Fruit fly (Drosophila melanogaster) whole organism, embryonic: Measurements from ENCODE around the gene AstA.

ENCODE experiments used
- Atf3 ChIP-seq: fragments of 200-800 bp; sonication (Bioruptor generic); optimal IDR thresholded peaks from 3 replicates; lab custom pipeline; 2016; ENCODE audit warnings: missing biosample characterization, missing genetic modification characterization
- Awh ChIP-seq: fragments of 200-800 bp; sonication (Bioruptor generic); IDR thresholded peaks from 2 replicates; pipeline ENCODE4, ENCODE4 v1.3.6; 2022; ENCODE audit warnings: missing biosample characterization, missing genetic modification characterization
- B-H2 ChIP-seq: fragments of 200-800 bp; sonication (Bioruptor generic); optimal IDR thresholded peaks from 2 replicates; lab custom pipeline; 2018; ENCODE audit warnings: missing biosample characterization, mild to moderate bottlenecking, missing genetic modification characterization
- CG1024 ChIP-seq: fragments of 200-800 bp; sonication (Bioruptor generic); IDR thresholded peaks from 2 replicates; pipeline ENCODE4 v1.3.6; 2022; ENCODE audit warnings: missing biosample characterization, missing genetic modification characterization
- CG10321 ChIP-seq: fragments of 200-800 bp; sonication (Bioruptor generic); IDR thresholded peaks from 2 replicates; pipeline ENCODE4 v1.3.6; 2022; ENCODE audit warnings: missing biosample characterization, missing genetic modification characterization
- CG12104 ChIP-seq: fragments of 200-800 bp; sonication (Bioruptor generic); optimal IDR thresholded peaks from 3 replicates; lab custom pipeline; 2016; ENCODE audit warnings: missing biosample characterization, missing genetic modification characterization
- CG12744 ChIP-seq: fragments of 200-800 bp; sonication (Bioruptor generic); optimal IDR thresholded peaks from 2 replicates; lab custom pipeline; 2016; ENCODE audit warnings: missing biosample characterization, missing genetic modification characterization
- CG13296 ChIP-seq: fragments of 200-800 bp; sonication (Bioruptor generic); optimal IDR thresholded peaks from 3 replicates; lab custom pipeline; 2018; ENCODE audit warnings: missing biosample characterization, mild to moderate bottlenecking, missing genetic modification characterization
- CG14441 ChIP-seq: fragments of 200-800 bp; sonication (Bioruptor generic); IDR thresholded peaks from 2 replicates; pipeline ENCODE4 v1.3.6; 2022; ENCODE audit warnings: missing biosample characterization, missing genetic modification characterization
- CG1602 ChIP-seq: fragments of 200-800 bp; sonication (Bioruptor generic); optimal IDR thresholded peaks from 3 replicates; lab custom pipeline; 2016; ENCODE audit warnings: missing biosample characterization, missing genetic modification characterization
- CG17802 ChIP-seq: fragments of 200-800 bp; sonication (Bioruptor generic); optimal IDR thresholded peaks from 2 replicates; lab custom pipeline; 2018; ENCODE audit warnings: missing biosample characterization, mild to moderate bottlenecking, missing genetic modification characterization, moderate library complexity
- CG18599 ChIP-seq: fragments of 200-800 bp; sonication (Bioruptor generic); optimal IDR thresholded peaks from 3 replicates; lab custom pipeline; 2017; ENCODE audit warnings: missing biosample characterization, missing genetic modification characterization, mild to moderate bottlenecking, moderate library complexity, missing genetic modification reagents
- CG2120 ChIP-seq: fragments of 200-800 bp; sonication (Bioruptor generic); optimal IDR thresholded peaks from 3 replicates; lab custom pipeline; 2016; ENCODE audit warnings: missing biosample characterization, missing genetic modification characterization
- CG3065 ChIP-seq: fragments of 200-800 bp; sonication (Bioruptor generic); optimal IDR thresholded peaks from 2 replicates; lab custom pipeline; 2016; ENCODE audit warnings: missing biosample characterization, missing genetic modification characterization
- CG31365 ChIP-seq: fragments of 200-800 bp; sonication (Bioruptor generic); optimal IDR thresholded peaks from 2 replicates; lab custom pipeline; 2018; ENCODE audit warnings: missing biosample characterization, mild to moderate bottlenecking, missing genetic modification characterization
- CG4282 ChIP-seq: fragments of 200-800 bp; sonication (Bioruptor generic); optimal IDR thresholded peaks from 2 replicates; lab custom pipeline; 2016; ENCODE audit warnings: missing biosample characterization, missing genetic modification characterization
- CG6654 ChIP-seq: fragments of 200-800 bp; sonication (Bioruptor generic); optimal IDR thresholded peaks from 2 replicates; lab custom pipeline; 2017; ENCODE audit warnings: missing biosample characterization, mild to moderate bottlenecking, missing genetic modification characterization
- CG8290 ChIP-seq, 3 experiments: fragments of 200-800 bp; sonication (Bioruptor generic); optimal IDR thresholded peaks; 2 replicates each; lab custom pipeline; 2016 to 2019; ENCODE audit warnings: missing biosample characterization in 3 of 3, missing genetic modification characterization in 3 of 3, mild to moderate bottlenecking in 2 of 3, moderate library complexity in 1 of 3
- CG9437 ChIP-seq: fragments of 200-800 bp; sonication (Bioruptor generic); optimal IDR thresholded peaks from 2 replicates; lab custom pipeline; 2018; ENCODE audit warnings: missing biosample characterization, mild to moderate bottlenecking, missing genetic modification characterization
- Dll ChIP-seq: fragments of 200-800 bp; sonication (Bioruptor generic); IDR thresholded peaks from 4 replicates; pipeline ENCODE4 v1.3.6; 2022; ENCODE audit warnings: missing biosample characterization, missing genetic modification characterization; ENCODE audit not compliant: partially characterized antibody
- HLH54F ChIP-seq: fragments of 200-800 bp; sonication (Bioruptor generic); optimal IDR thresholded peaks from 3 replicates; lab custom pipeline; 2016; ENCODE audit warnings: missing biosample characterization, missing genetic modification characterization
- HmgD ChIP-seq: fragments of 200-800 bp; sonication (Bioruptor generic); optimal IDR thresholded peaks from 3 replicates; lab custom pipeline; 2016; ENCODE audit warnings: missing biosample characterization, missing genetic modification characterization
- MTF-1 ChIP-seq: fragments of 200-800 bp; sonication (Bioruptor generic); optimal IDR thresholded peaks from 2 replicates; lab custom pipeline; 2018; ENCODE audit warnings: missing biosample characterization, mild to moderate bottlenecking, missing genetic modification characterization, borderline replicate concordance
- NC2β ChIP-seq: fragments of 200-800 bp; sonication (Bioruptor generic); optimal IDR thresholded peaks from 2 replicates; lab custom pipeline; 2016; ENCODE audit warnings: missing biosample characterization, missing genetic modification characterization
- Nf-YB ChIP-seq: fragments of 200-800 bp; sonication (Bioruptor generic); optimal IDR thresholded peaks from 3 replicates; lab custom pipeline; 2019; ENCODE audit warnings: missing biosample characterization, mild to moderate bottlenecking, missing genetic modification characterization, moderate library complexity
- Oli ChIP-seq: fragments of 200-800 bp; sonication (Bioruptor generic); optimal IDR thresholded peaks from 2 replicates; lab custom pipeline; 2018; ENCODE audit warnings: missing biosample characterization, mild to moderate bottlenecking, missing genetic modification characterization, moderate library complexity
- Opbp ChIP-seq: fragments of 200-800 bp; sonication (Bioruptor generic); IDR thresholded peaks from 3 replicates; pipeline ENCODE4 v1.3.6; 2022; ENCODE audit warnings: missing biosample characterization, missing genetic modification characterization; ENCODE audit not compliant: partially characterized antibody
- Rx ChIP-seq: fragments of 200-800 bp; sonication (Bioruptor generic); IDR thresholded peaks from 2 replicates; pipeline ENCODE4 v1.3.6; 2022; ENCODE audit warnings: missing biosample characterization, missing genetic modification characterization
- Sin3A ChIP-seq: fragments of >200 bp; optimal IDR thresholded peaks from 2 replicates; lab custom pipeline; 2018
- Taf1 ChIP-seq: fragments of 200-800 bp; sonication (Bioruptor generic); IDR thresholded peaks from 2 replicates; pipeline ENCODE4 v1.3.6; 2022; ENCODE audit warnings: missing biosample characterization, missing genetic modification characterization
- Usf ChIP-seq: fragments of 200-800 bp; sonication (Bioruptor generic); optimal IDR thresholded peaks from 2 replicates; lab custom pipeline; 2017; ENCODE audit warnings: missing genotype, missing biosample characterization, missing genetic modification characterization
- bsh ChIP-seq, 2 experiments: fragments of 200-800 bp; sonication (Bioruptor generic); optimal IDR thresholded peaks; 2 replicates each; lab custom pipeline; 2017 to 2018; ENCODE audit warnings: mild to moderate bottlenecking in 2 of 2, missing biosample characterization in 2 of 2, missing genetic modification characterization in 2 of 2, moderate library complexity in 1 of 2
- corto ChIP-seq: fragments of 200-800 bp; sonication (Bioruptor generic); optimal IDR thresholded peaks from 2 replicates; lab custom pipeline; 2016; ENCODE audit warnings: missing biosample characterization, mild to moderate bottlenecking, missing genetic modification characterization, moderate library complexity
- ems ChIP-seq: fragments of 200-800 bp; sonication (Bioruptor generic); optimal IDR thresholded peaks from 3 replicates; lab custom pipeline; 2016; ENCODE audit warnings: missing biosample characterization, missing genetic modification characterization
- ewg ChIP-seq: fragments of 200-800 bp; sonication (Bioruptor generic); optimal IDR thresholded peaks from 3 replicates; lab custom pipeline; 2017; ENCODE audit warnings: mild to moderate bottlenecking, missing biosample characterization, missing genetic modification reagents, missing genetic modification characterization
- gt ChIP-seq: fragments of 200-800 bp; sonication (Bioruptor generic); IDR thresholded peaks from 2 replicates; pipeline ENCODE4 v1.3.6; 2022; ENCODE audit warnings: missing biosample characterization, missing genetic modification characterization
- h ChIP-seq: fragments of >200 bp; optimal IDR thresholded peaks from 2 replicates; lab custom pipeline; 2017
- lola ChIP-seq, 3 experiments: fragments of >200 bp in 2 of 3; fragments of 200-800 bp in 1 of 3; sonication (Bioruptor generic) in 1 of 3; optimal IDR thresholded peaks; 2 replicates each; lab custom pipeline; 2017 to 2019; ENCODE audit warnings: missing biosample characterization in 3 of 3, missing genetic modification characterization in 3 of 3, mild to moderate bottlenecking in 1 of 3, moderate library complexity in 1 of 3
- luna ChIP-seq: fragments of 200-800 bp; sonication (Bioruptor generic); optimal IDR thresholded peaks from 2 replicates; lab custom pipeline; 2016; ENCODE audit warnings: missing biosample characterization, missing genetic modification characterization
- otp ChIP-seq: fragments of 200-800 bp; sonication (Bioruptor generic); IDR thresholded peaks from 3 replicates; pipeline ENCODE4, ENCODE4 v1.3.6; 2022; ENCODE audit warnings: missing biosample characterization, missing genetic modification characterization
- pan ChIP-seq, 4 experiments: fragments of >200 bp in 3 of 4; fragments of 200-800 bp in 1 of 4; sonication (Bioruptor generic) in 1 of 4; optimal IDR thresholded peaks in 3 of 4; IDR thresholded peaks in 1 of 4; 2 replicates each; pipeline versions ENCODE4 v1.3.6 to Lab custom; 2017 to 2022; ENCODE audit warnings: missing biosample characterization in 2 of 4, missing genetic modification characterization in 2 of 4, mixed read lengths in 1 of 4
- pfk ChIP-seq: fragments of 200-800 bp; sonication (Bioruptor generic); optimal IDR thresholded peaks from 2 replicates; lab custom pipeline; 2018; ENCODE audit warnings: missing biosample characterization, mild to moderate bottlenecking, missing genetic modification characterization, moderate library complexity
- sc ChIP-seq, 3 experiments: fragments of >200 bp in 2 of 3; fragments of 200-800 bp in 1 of 3; sonication (Bioruptor generic) in 1 of 3; optimal IDR thresholded peaks; 2 replicates in 2 of 3; 3 replicates in 1 of 3; lab custom pipeline; 2017; ENCODE audit warnings: mild to moderate bottlenecking in 1 of 3, missing biosample characterization in 1 of 3, missing genetic modification characterization in 1 of 3, missing genetic modification reagents in 1 of 3
- sqz ChIP-seq: fragments of 200-800 bp; sonication (Bioruptor generic); optimal IDR thresholded peaks from 3 replicates; lab custom pipeline; 2018; ENCODE audit warnings: missing biosample characterization, mild to moderate bottlenecking, missing genetic modification characterization
- tin ChIP-seq: fragments of 200-800 bp; sonication (Bioruptor generic); optimal IDR thresholded peaks from 3 replicates; lab custom pipeline; 2016; ENCODE audit warnings: missing biosample characterization, missing genetic modification characterization
- tio ChIP-seq: fragments of 200-800 bp; sonication (Bioruptor generic); optimal IDR thresholded peaks from 2 replicates; lab custom pipeline; 2017; ENCODE audit warnings: missing biosample characterization, missing genetic modification characterization, inconsistent platforms
- unc-4 ChIP-seq: fragments of 200-800 bp; sonication (Bioruptor generic); IDR thresholded peaks from 2 replicates; pipeline ENCODE4 v1.3.6; 2022; ENCODE audit warnings: missing biosample characterization, missing genetic modification characterization; ENCODE audit not compliant: partially characterized antibody
- yki ChIP-seq: fragments of >200 bp; optimal IDR thresholded peaks from 3 replicates; lab custom pipeline; 2018

The AstA gene

dm6 chr3R:24810844-24811625 lies 46.2 kb upstream of the AstA start (continued):
- TF ChIP-seq Oli (tag; lab: Kevin White, UChicago) (peak; percentile 89), Sin3A (lab: Kevin White, UChicago) (no peak), luna (GFP tag; lab: Kevin White, UChicago) (peak; percentile 69), CG18599 (GFP tag; lab: Kevin White, UChicago) (peak; percentile 93), B-H2 (GFP tag; lab: Kevin White, UChicago) (peak; percentile 80), ems (GFP tag; lab: Kevin White, UChicago) (peak; percentile 93), Usf (peak; percentile 60), lola (GFP tag; optimal IDR thresholded peaks at IDR 0.05; lab: Kevin White, UChicago) (peak in 1 of 3 experiments; percentile 38), CG10321 (GFP tag; lab: Robert Waterston, UW) (peak; percentile 55; the same call in 1 of the 2 replicates), HmgD (GFP tag; lab: Kevin White, UChicago) (peak; percentile 7), Rx (peak; percentile 79), CG13296 (peak; percentile 91), corto (peak; percentile 78), pfk (GFP tag; lab: Kevin White, UChicago) (no peak), Awh (peak; percentile 86), sqz (peak; percentile 43), CG17802 (tag; lab: Kevin White, UChicago) (peak; percentile 67), CG6654 (GFP tag; lab: Kevin White, UChicago) (peak; percentile 64), CG12104 (GFP tag; lab: Kevin White, UChicago) (peak; percentile 76), CG2120 (peak; percentile 95), HLH54F (GFP tag; lab: Kevin White, UChicago) (peak; percentile 92), unc-4 (GFP tag; lab: Robert Waterston, UW) (no peak), yki (lab: Kevin White, UChicago) (no peak), ewg (GFP tag; lab: Kevin White, UChicago) (peak; percentile 73), otp (peak; percentile 85), CG14441 (GFP tag; lab: Robert Waterston, UW) (peak; percentile 91), bsh (GFP tag; optimal IDR thresholded peaks at IDR 0.05; lab: Kevin White, UChicago) (peak; percentile 84 to 90), Nf-YB (GFP tag; lab: Kevin White, UChicago) (peak; percentile 63), CG1602 (GFP tag; lab: Kevin White, UChicago) (peak; percentile 70), Taf1 (peak; percentile 89), CG1024 (GFP tag; lab: Robert Waterston, UW) (peak; percentile 72), MTF-1 (GFP tag; lab: Kevin White, UChicago) (peak; percentile 78), CG8290 (GFP tag; optimal IDR thresholded peaks at IDR 0.05; lab: Kevin White, UChicago) (peak; percentile 8), CG8290 (tag; optimal IDR thresholded peaks at IDR 0.05; lab: Kevin White, UChicago) (peak in 1 of 2 experiments; percentile 98), CG4282 (GFP tag; lab: Kevin White, UChicago) (peak; percentile 57), CG9437 (GFP tag; lab: Kevin White, UChicago) (peak; percentile 76), CG3065 (GFP tag; lab: Kevin White, UChicago) (no peak), sc (optimal IDR thresholded peaks at IDR 0.05; lab: Kevin White, UChicago) (no peak), sc (GFP tag; optimal IDR thresholded peaks at IDR 0.05; lab: Kevin White, UChicago) (peak; percentile 69), pan (optimal IDR thresholded peaks at IDR 0.05; lab: Kevin White, UChicago) (no peak), pan (GFP tag; optimal IDR thresholded peaks at IDR 0.05 in 1 of 2, IDR thresholded peaks at IDR 0.05 in 1 of 2) (peak in 1 of 2 experiments; percentile 93), Opbp (no peak), Dll (GFP tag; lab: Robert Waterston, UW) (no peak), CG12744 (GFP tag; lab: Kevin White, UChicago) (peak; percentile 82), tin (peak; percentile 75), tio (peak; percentile 79), gt (GFP tag; lab: Robert Waterston, UW) (no peak), CG31365 (tag; lab: Kevin White, UChicago) (peak; percentile 74), Atf3 (peak; percentile 76), h (lab: Kevin White, UChicago) (no peak), NC2β (GFP tag; lab: Kevin White, UChicago) (peak; percentile 73)
